Worm (Caenorhabditis elegans) whole organism, young adult: ENCODE data around the gene exc-5.

Experiments used
- B0261.1 ChIP-seq: sonication (generic microtip); optimal IDR thresholded peaks from 2 replicates; lab custom pipeline; 2016; ENCODE audit warnings: mild to moderate bottlenecking, missing genetic modification characterization, moderate library complexity, missing compliant biosample characterization
- F37B4.10 ChIP-seq: fragments of 200-800 bp; sonication (Bioruptor generic); IDR thresholded peaks from 2 replicates; pipeline ENCODE4 v1.3.6; 2022; ENCODE audit warnings: missing genetic modification characterization, missing compliant biosample characterization
- K11D2.4 ChIP-seq: fragments of 200-800 bp; sonication (Bioruptor generic); IDR thresholded peaks from 2 replicates; pipeline ENCODE4 v1.3.6; 2022; ENCODE audit warnings: missing genetic modification reagents, missing genetic modification characterization, missing compliant biosample characterization
- T26A5.8 ChIP-seq: sonication (generic microtip); optimal IDR thresholded peaks from 2 replicates; lab custom pipeline; 2016; ENCODE audit warnings: missing genetic modification characterization, missing compliant biosample characterization
- akir-1 ChIP-seq: fragments of 200-800 bp; sonication (Bioruptor generic); optimal IDR thresholded peaks from 2 replicates; lab custom pipeline; 2018; ENCODE audit warnings: mild to moderate bottlenecking, missing genetic modification characterization, moderate library complexity, missing compliant biosample characterization
- attf-3 ChIP-seq: fragments of 200-800 bp; sonication (Bioruptor generic); conservative IDR thresholded peaks from 2 replicates; pipeline ENCODE4 v1.3.6; 2022; ENCODE audit warnings: missing genetic modification reagents, missing genetic modification characterization, missing compliant biosample characterization
- attf-5 ChIP-seq: fragments of 200-800 bp; sonication (Bioruptor generic); optimal IDR thresholded peaks from 2 replicates; lab custom pipeline; 2018; ENCODE audit warnings: mild to moderate bottlenecking, missing genetic modification characterization, missing compliant biosample characterization
- bed-1 ChIP-seq: fragments of 200-800 bp; sonication (Bioruptor generic); IDR thresholded peaks from 2 replicates; pipeline ENCODE4 v1.3.6; 2022; ENCODE audit warnings: missing genetic modification reagents, missing genetic modification characterization, missing compliant biosample characterization
- bed-2 ChIP-seq: fragments of 200-800 bp; sonication (Bioruptor generic); IDR thresholded peaks from 2 replicates; pipeline ENCODE4 v1.3.6; 2022; ENCODE audit warnings: missing genetic modification reagents, missing genetic modification characterization, missing compliant biosample characterization
- ccch-3 ChIP-seq: fragments of 200-800 bp; sonication (Bioruptor generic); optimal IDR thresholded peaks from 2 replicates; lab custom pipeline; 2018; ENCODE audit warnings: mild to moderate bottlenecking, missing genetic modification characterization, missing compliant biosample characterization
- cebp-1 ChIP-seq, 2 experiments: fragments of 200-800 bp in 1 of 2; sonication (Bioruptor generic) in 1 of 2; sonication (generic microtip) in 1 of 2; IDR thresholded peaks in 1 of 2; optimal IDR thresholded peaks in 1 of 2; 2 replicates each; pipeline versions ENCODE4 v1.3.6 to Lab custom; 2017 to 2022; ENCODE audit warnings: missing compliant biosample characterization in 2 of 2, missing genetic modification characterization in 2 of 2, mild to moderate bottlenecking in 1 of 2, missing genetic modification reagents in 1 of 2, moderate library complexity in 1 of 2
- ceh-40 ChIP-seq: fragments of 200-800 bp; sonication (Bioruptor generic); IDR thresholded peaks from 2 replicates; pipeline ENCODE4 v1.3.6; 2022; ENCODE audit warnings: missing genetic modification characterization, missing compliant biosample characterization
- chd-7 ChIP-seq: sonication (generic microtip); optimal IDR thresholded peaks from 2 replicates; lab custom pipeline; 2016; ENCODE audit warnings: mild to moderate bottlenecking, missing genetic modification characterization, moderate library complexity, missing compliant biosample characterization
- dpff-1 ChIP-seq: sonication (generic microtip); optimal IDR thresholded peaks from 2 replicates; lab custom pipeline; 2017; ENCODE audit warnings: mild to moderate bottlenecking, missing genetic modification characterization, missing compliant biosample characterization
- dpl-1 ChIP-seq: fragments of 150-350 bp; optimal IDR thresholded peaks from 2 replicates; lab custom pipeline; 2014; ENCODE audit warnings: missing biosample characterization, missing genetic modification reagents, missing genetic modification characterization
- egrh-3 ChIP-seq: fragments of 200-800 bp; sonication (Bioruptor generic); IDR thresholded peaks from 2 replicates; pipeline ENCODE4 v1.3.6; 2022; ENCODE audit warnings: missing genetic modification reagents, missing genetic modification characterization, missing compliant biosample characterization
- ekl-4 ChIP-seq: fragments of 200-800 bp; sonication (Bioruptor generic); IDR thresholded peaks from 2 replicates; pipeline ENCODE4 v1.3.6; 2022; ENCODE audit warnings: missing genetic modification reagents, missing genetic modification characterization, missing compliant biosample characterization
- ets-4 ChIP-seq: fragments of 200-800 bp; sonication (Bioruptor generic); optimal IDR thresholded peaks from 2 replicates; lab custom pipeline; 2018; ENCODE audit warnings: mild to moderate bottlenecking, missing genetic modification characterization, missing compliant biosample characterization
- hlh-12 ChIP-seq: sonication (generic microtip); optimal IDR thresholded peaks from 2 replicates; lab custom pipeline; 2016; ENCODE audit warnings: missing genetic modification characterization, missing compliant biosample characterization
- hmg-1.2 ChIP-seq: fragments of 200-800 bp; sonication (Bioruptor generic); IDR thresholded peaks from 2 replicates; pipeline ENCODE4 v1.3.6; 2022; ENCODE audit warnings: missing genetic modification reagents, missing genetic modification characterization, missing compliant biosample characterization
- hsf-1 ChIP-seq: fragments of 200-800 bp; sonication (Bioruptor generic); IDR thresholded peaks from 2 replicates; pipeline ENCODE4 v1.3.6; 2022; ENCODE audit warnings: missing genetic modification reagents, missing genetic modification characterization, missing compliant biosample characterization
- lag-1 ChIP-seq: fragments of 200-800 bp; sonication (Bioruptor generic); IDR thresholded peaks from 2 replicates; pipeline ENCODE4 v1.3.6; 2022; ENCODE audit warnings: missing genetic modification reagents, missing genetic modification characterization, missing compliant biosample characterization
- lin-26 ChIP-seq: fragments of 200-800 bp; sonication (Bioruptor generic); IDR thresholded peaks from 2 replicates; pipeline ENCODE4 v1.3.6; 2022; ENCODE audit warnings: missing genetic modification reagents, missing genetic modification characterization, missing compliant biosample characterization
- lin-35 ChIP-seq, 3 experiments: fragments of 150-350 bp in 2 of 3; sonication (generic microtip) in 1 of 3; optimal IDR thresholded peaks; 2 replicates each; lab custom pipeline; 2014 to 2018; ENCODE audit warnings: missing biosample characterization in 3 of 3, missing genetic modification characterization in 3 of 3, missing genetic modification reagents in 3 of 3
- lin-54 ChIP-seq: fragments of 200-800 bp; sonication (Bioruptor generic); optimal IDR thresholded peaks from 2 replicates; lab custom pipeline; 2018; ENCODE audit warnings: mild to moderate bottlenecking, missing genetic modification characterization, missing compliant biosample characterization
- lsy-27 ChIP-seq: sonication (generic microtip); optimal IDR thresholded peaks from 2 replicates; lab custom pipeline; 2017; ENCODE audit warnings: missing genetic modification characterization, mild to moderate bottlenecking, missing compliant biosample characterization, antibody characterized with exemption, missing genotype, borderline replicate concordance; ENCODE audit not compliant: insufficient read depth
- madf-3 ChIP-seq: fragments of 200-800 bp; sonication (Bioruptor generic); IDR thresholded peaks from 2 replicates; pipeline ENCODE4 v1.3.6; 2022; ENCODE audit warnings: missing genetic modification reagents, missing genetic modification characterization, missing compliant biosample characterization
- madf-6 ChIP-seq: fragments of 200-800 bp; sonication (Bioruptor generic); IDR thresholded peaks from 2 replicates; pipeline ENCODE4 v1.3.6; 2022; ENCODE audit warnings: missing genetic modification reagents, missing genetic modification characterization, missing compliant biosample characterization
- mel-28 ChIP-seq: sonication (generic microtip); optimal IDR thresholded peaks from 2 replicates; lab custom pipeline; 2016; ENCODE audit warnings: borderline replicate concordance, mild to moderate bottlenecking, missing genetic modification characterization, missing compliant biosample characterization
- nfyb-1 ChIP-seq: fragments of 200-800 bp; sonication (Bioruptor generic); IDR thresholded peaks from 2 replicates; pipeline ENCODE4 v1.3.6; 2022; ENCODE audit warnings: missing genetic modification reagents, missing genetic modification characterization, missing compliant biosample characterization
- sea-2 ChIP-seq: fragments of 200-800 bp; sonication (Bioruptor generic); IDR thresholded peaks from 2 replicates; pipeline ENCODE4 v1.3.6; 2022; ENCODE audit warnings: missing genetic modification characterization, missing compliant biosample characterization
- snpc-4 ChIP-seq, 5 experiments: fragments of 150-350 bp in 1 of 5; sonication (generic microtip) in 4 of 5; optimal IDR thresholded peaks; 2 replicates each; lab custom pipeline; 2014 to 2018; ENCODE audit warnings: missing genetic modification characterization in 5 of 5, missing biosample characterization in 3 of 5, antibody characterized with exemption in 2 of 5, mild to moderate bottlenecking in 2 of 5, missing compliant biosample characterization in 2 of 5, missing genotype in 2 of 5, moderate library complexity in 2 of 5, missing genetic modification reagents in 1 of 5
- somi-1 ChIP-seq: fragments of 200-800 bp; sonication (Bioruptor generic); optimal IDR thresholded peaks from 2 replicates; lab custom pipeline; 2018; ENCODE audit warnings: mild to moderate bottlenecking, missing genetic modification characterization, missing compliant biosample characterization
- sptf-2 ChIP-seq: fragments of 200-800 bp; sonication (Bioruptor generic); optimal IDR thresholded peaks from 2 replicates; lab custom pipeline; 2018; ENCODE audit warnings: mild to moderate bottlenecking, missing genetic modification characterization, missing compliant biosample characterization
- tlf-1 ChIP-seq: fragments of 200-800 bp; sonication (Bioruptor generic); optimal IDR thresholded peaks from 2 replicates; lab custom pipeline; 2018; ENCODE audit warnings: mild to moderate bottlenecking, missing genetic modification characterization, missing compliant biosample characterization
- unc-130 ChIP-seq: sonication (generic microtip); optimal IDR thresholded peaks from 2 replicates; lab custom pipeline; 2016; ENCODE audit warnings: missing genetic modification reagents, missing genetic modification characterization, missing compliant biosample characterization
- unc-62 ChIP-seq: fragments of 150-350 bp; optimal IDR thresholded peaks from 2 replicates; lab custom pipeline; 2014; ENCODE audit warnings: missing biosample characterization, missing genetic modification reagents, missing genetic modification characterization
- zfh-2 ChIP-seq: fragments of 200-800 bp; sonication (Bioruptor generic); conservative IDR thresholded peaks from 2 replicates; pipeline ENCODE4 v1.3.6; 2022; ENCODE audit warnings: missing genetic modification reagents, missing genetic modification characterization, missing compliant biosample characterization
- ztf-18 ChIP-seq: sonication (generic microtip); optimal IDR thresholded peaks from 2 replicates; lab custom pipeline; 2016; ENCODE audit warnings: missing genotype, mild to moderate bottlenecking, missing genetic modification characterization, missing compliant biosample characterization
- ztf-26 ChIP-seq: sonication (generic microtip); optimal IDR thresholded peaks from 2 replicates; lab custom pipeline; 2017; ENCODE audit warnings: missing genetic modification characterization, missing compliant biosample characterization

exc-5 gene

DNA sequence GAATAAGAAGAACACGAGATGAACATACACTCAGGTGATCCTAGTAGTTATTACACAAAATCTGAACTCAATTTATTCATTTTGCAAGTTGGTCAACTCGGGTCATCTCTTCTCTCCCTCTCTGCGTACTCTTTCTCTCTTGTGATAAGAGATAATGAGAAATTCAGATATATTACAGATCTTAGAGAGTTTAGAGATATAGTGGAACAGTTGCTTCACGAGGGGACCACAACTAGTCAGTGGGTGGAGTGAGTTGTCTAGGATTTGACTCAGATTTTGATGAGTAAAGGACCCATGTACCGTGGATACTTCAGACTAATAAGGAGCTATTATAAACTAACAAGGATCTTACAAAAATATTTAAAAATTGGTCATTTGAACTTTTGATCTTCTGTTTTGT, at the start of gene exc-5:
exc-5 (minus strand) TSS at position 57 of the 400 bp plus-strand sequence.
- TF ChIP-seq madf-6 (GFP tag; lab: Robert Waterston, UW) (no peak), ztf-26 (tag; lab: Kevin White, UChicago) (no peak), lin-26 (GFP tag; lab: Robert Waterston, UW) (no peak), dpl-1 (no peak), unc-130 (no peak), sea-2 (no peak), zfh-2 (no peak), dpff-1 (no peak), bed-2 (GFP tag; lab: Robert Waterston, UW) (no peak), B0261.1 (tag; lab: Kevin White, UChicago) (no peak)

DNA sequence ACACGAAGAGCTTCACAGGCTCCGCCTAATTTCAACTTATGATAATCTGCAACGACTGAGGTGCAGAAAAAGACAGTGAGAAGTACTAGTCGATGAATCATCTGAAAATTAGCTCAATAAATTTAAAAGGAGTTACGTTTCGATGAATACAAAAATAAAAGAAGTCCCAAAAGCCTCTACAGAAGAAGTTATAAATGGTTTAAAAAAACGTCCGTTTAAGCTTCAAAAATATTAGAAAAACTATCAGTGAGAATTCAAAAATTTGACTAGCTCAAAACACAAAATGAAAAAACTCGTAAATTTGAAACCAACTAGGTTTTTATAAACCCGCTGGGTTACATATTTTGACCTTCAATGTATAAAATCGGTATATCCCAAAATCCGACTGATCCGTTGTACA, 42.5 kb upstream of the exc-5 start, which contains the start of gene T11B7.5:
T11B7.5 (minus strand) TSS at position 101 of the 400 bp plus-strand sequence.
- TF ChIP-seq ceh-40 (GFP tag; lab: Robert Waterston, UW) (no peak), lin-54 (GFP tag; lab: Kevin White, UChicago) (no peak), lsy-27 (no peak), bed-1 (GFP tag; lab: Robert Waterston, UW) (no peak), ets-4 (GFP tag; lab: Kevin White, UChicago) (no peak), lag-1 (GFP tag; lab: Robert Waterston, UW) (no peak), ztf-18 (tag; lab: Kevin White, UChicago) (no peak), sptf-2 (GFP tag; lab: Kevin White, UChicago) (no peak), ekl-4 (no peak), egrh-3 (no peak), attf-3 (no peak), chd-7 (tag; lab: Kevin White, UChicago) (no peak), dpff-1 (no peak), ccch-3 (GFP tag; lab: Kevin White, UChicago) (no peak), hmg-1.2 (no peak)

DNA sequence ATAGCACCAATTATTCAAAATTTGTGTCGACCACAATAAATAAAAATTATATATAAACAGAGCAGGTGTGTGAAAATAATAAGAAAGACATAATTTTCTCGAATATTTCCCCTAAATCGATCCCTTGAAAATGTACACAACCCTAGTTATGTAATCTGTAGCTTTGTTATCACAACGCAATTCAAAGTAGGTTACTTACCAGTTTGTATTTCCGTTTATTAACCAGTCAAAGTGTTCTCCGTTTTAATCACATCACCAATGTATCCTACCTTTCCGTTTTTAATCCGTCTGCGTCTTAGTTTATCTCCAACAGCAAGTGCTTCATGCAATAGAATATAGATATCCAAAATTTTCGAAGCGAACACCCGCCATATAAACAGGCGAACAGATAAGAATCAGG, 39.8 kb upstream of the exc-5 start:
- TF ChIP-seq bed-1 (GFP tag; lab: Robert Waterston, UW): no peak

DNA sequence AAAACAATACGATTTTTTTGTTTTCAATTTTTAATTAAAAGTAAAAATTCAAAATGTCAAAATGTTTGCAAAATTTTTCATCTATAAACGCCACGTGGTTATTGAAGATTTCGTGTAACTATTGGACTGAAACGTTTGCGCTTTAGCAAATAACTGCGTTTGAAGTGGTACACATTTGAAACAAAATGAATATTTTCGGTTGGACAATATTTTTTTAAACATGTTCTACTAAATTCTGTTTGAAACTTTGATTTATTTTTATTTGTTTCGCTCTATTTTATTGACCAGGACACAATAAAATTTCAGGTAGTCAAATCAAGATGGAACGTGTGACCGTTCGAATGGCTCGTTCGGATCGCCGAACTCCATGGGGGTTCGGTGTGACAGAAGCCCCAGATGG, 38.7 kb upstream of the exc-5 start, which contains the start of gene alp-1:
alp-1 (plus strand) TSS at position 301 of the 400 bp plus-strand sequence.
- no peak for TF ChIP-seq unc-62 (GFP tag; lab: Kevin White, UChicago)
- TF ChIP-seq mel-28 (tag; lab: Kevin White, UChicago): no peak
- TF ChIP-seq nfyb-1 (GFP tag; lab: Robert Waterston, UW): no peak
- no peak for TF ChIP-seq hsf-1 (GFP tag; lab: Robert Waterston, UW)
- TF ChIP-seq F37B4.10 (GFP tag; lab: Robert Waterston, UW): no peak
- TF ChIP-seq K11D2.4 (GFP tag; lab: Robert Waterston, UW): no peak
- no peak for TF ChIP-seq T26A5.8 (tag; lab: Kevin White, UChicago)

DNA sequence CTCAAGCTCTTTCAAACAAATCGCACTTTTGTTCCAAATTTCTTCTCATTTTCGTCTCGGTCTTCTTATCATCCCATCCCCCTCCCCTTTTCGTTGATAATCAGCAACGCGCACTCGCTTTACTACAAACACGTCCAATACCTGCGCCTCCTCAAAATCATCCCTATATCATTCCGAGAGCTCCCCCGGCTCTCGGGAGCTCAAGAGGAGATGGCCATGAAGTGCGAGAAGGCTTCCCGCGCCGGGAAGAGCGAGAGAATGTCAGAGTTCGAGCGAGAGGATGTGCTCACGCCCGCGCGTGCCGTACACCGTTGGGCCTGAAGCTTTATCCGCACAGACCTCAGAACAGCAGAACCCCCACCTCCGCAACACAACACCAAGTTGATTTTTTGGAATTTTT, 37.3 kb upstream of the exc-5 start:
- TF ChIP-seq egrh-3 (peak; percentile 75; the same call in 1 of the 2 replicates), zfh-2 (peak; percentile 87), bed-1 (GFP tag; lab: Robert Waterston, UW) (no peak), hlh-12 (tag; lab: Kevin White, UChicago) (no peak), ekl-4 (peak; percentile 31; the same call in 1 of the 2 replicates)
- TF ChIP-seq, all 124 proteins: peak for 3

- TF ChIP-seq somi-1 (GFP tag; lab: Kevin White, UChicago) (no peak), attf-5 (no peak), egrh-3 (peak; percentile 35; the same call in 1 of the 2 replicates), snpc-4 (GFP tag; optimal IDR thresholded peaks at IDR 0.05; lab: Kevin White, UChicago) (no peak), snpc-4 (tag; optimal IDR thresholded peaks at IDR 0.05; lab: Kevin White, UChicago) (no peak), mel-28 (tag; lab: Kevin White, UChicago) (no peak), tlf-1 (GFP tag; lab: Kevin White, UChicago) (no peak), cebp-1 (GFP tag; IDR thresholded peaks at IDR 0.05; lab: Robert Waterston, UW) (no peak), cebp-1 (tag; optimal IDR thresholded peaks at IDR 0.05; lab: Kevin White, UChicago) (no peak), zfh-2 (peak; percentile 83), dpff-1 (no peak), akir-1 (GFP tag; lab: Kevin White, UChicago) (no peak), madf-3 (GFP tag; lab: Robert Waterston, UW) (no peak), unc-62 (GFP tag; lab: Kevin White, UChicago) (no peak), lin-35 (GFP tag; optimal IDR thresholded peaks at IDR 0.05; lab: Kevin White, UChicago) (no peak)
Observed at ce11 chrIV:8848983-8849382, 35.5 kb upstream of the exc-5 start.
